Worm (Caenorhabditis elegans): Measurements from ENCODE around the gene spe-10.

DNA sequence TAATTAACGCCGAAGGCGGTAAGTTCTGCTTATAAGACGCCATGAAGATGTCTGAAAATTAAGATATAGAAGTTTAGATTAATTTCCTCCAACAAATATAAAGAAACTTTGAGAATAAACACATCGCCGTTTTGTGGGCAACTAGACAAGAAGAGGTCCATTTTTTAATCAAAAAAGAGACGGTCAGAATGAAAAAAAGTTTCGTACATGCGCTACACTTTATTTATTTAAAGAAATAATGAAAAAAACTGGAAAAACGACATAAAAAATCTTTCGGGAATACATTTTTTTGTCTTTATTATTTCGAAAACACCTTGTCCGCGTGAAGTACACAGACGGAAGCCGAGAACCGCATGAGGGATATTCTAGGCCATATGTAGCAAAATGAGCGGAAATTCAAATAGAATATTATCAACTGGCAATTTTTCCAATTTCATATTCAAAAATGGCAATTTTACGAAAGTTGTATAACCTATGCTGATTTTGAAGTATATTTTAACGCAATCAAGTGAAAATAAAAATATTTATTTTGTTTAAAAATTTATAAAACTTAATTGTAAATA is 28.2 kb upstream of the spe-10 start, which contains the start of gene sluh-7:
- TF ChIP-seq unc-39 (tag; optimal IDR thresholded peaks at IDR 0.05) (no peak), lin-13 (tag; optimal IDR thresholded peaks at IDR 0.05) (peak; percentile 29), nhr-12 (tag; optimal IDR thresholded peaks at IDR 0.05) (no peak), lsy-2 (tag; optimal IDR thresholded peaks at IDR 0.05) (peak; percentile 72), elt-1 (tag; optimal IDR thresholded peaks at IDR 0.05; ENCODE audit: borderline replicate concordance, insufficient read depth) (no peak), nhr-2 (tag; optimal IDR thresholded peaks at IDR 0.05) (no peak), unc-62 (GFP tag; optimal IDR thresholded peaks at IDR 0.05) (no peak), ceh-83 (GFP tag; optimal IDR thresholded peaks at IDR 0.05) (peak; percentile 5), ztf-11 (tag; optimal IDR thresholded peaks at IDR 0.05) (no peak), nhr-28 (tag; optimal IDR thresholded peaks at IDR 0.05) (no peak)
